Worm (Caenorhabditis elegans): ENCODE measurements around the gene Y14H12A.1.

- TF ChIP-seq hmbx-1 (tag; optimal IDR thresholded peaks at IDR 0.05): no peak
- TF ChIP-seq sea-1 (GFP tag; conservative IDR thresholded peaks at IDR 0.05): no peak
- no peak for TF ChIP-seq pes-1 (GFP tag; IDR thresholded peaks at IDR 0.05)
- no peak for TF ChIP-seq ama-1 (optimal IDR thresholded peaks at IDR 0.05)
- TF ChIP-seq flt-1 (GFP tag; IDR thresholded peaks at IDR 0.05): no peak
- no peak for TF ChIP-seq ceh-36 (tag; optimal IDR thresholded peaks at IDR 0.05)
- TF ChIP-seq tbx-37 (GFP tag; conservative IDR thresholded peaks at IDR 0.05): no peak
- TF ChIP-seq ets-7 (tag; optimal IDR thresholded peaks at IDR 0.05): no peak
- TF ChIP-seq F13C5.2 (tag; optimal IDR thresholded peaks at IDR 0.05): no peak
Observed at ce11 chrII:4002134-4002533, 9.1 kb downstream of the Y14H12A.1 start.
